Worm (Caenorhabditis elegans): Measurements from ENCODE around the gene nsy-7.
A peak's percentile ranks its signal among the peaks of the same experiment; 100 is the strongest.

nsy-7 gene

DNA sequence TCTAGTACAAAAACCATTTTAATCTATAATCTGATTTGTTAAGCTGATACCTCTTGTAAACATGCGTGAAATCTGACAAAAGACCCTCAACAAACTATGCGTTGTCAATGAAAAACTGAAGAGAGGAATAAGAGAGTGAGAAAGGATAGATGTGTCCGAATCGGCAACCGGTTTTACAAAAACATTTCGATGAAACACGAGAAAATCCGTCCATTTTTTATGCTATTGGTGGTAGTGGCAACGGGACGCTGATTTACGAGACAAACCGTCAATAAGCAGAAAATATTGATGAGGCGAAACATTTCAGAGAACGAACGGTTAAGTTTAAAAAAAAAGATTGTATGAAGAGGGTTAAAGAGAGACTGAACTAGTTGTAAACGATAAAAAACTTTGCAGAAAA is 44.4 kb downstream of the nsy-7 start (continued):
- TF ChIP-seq ztf-4 (tag; optimal IDR thresholded peaks at IDR 0.05): no peak

DNA sequence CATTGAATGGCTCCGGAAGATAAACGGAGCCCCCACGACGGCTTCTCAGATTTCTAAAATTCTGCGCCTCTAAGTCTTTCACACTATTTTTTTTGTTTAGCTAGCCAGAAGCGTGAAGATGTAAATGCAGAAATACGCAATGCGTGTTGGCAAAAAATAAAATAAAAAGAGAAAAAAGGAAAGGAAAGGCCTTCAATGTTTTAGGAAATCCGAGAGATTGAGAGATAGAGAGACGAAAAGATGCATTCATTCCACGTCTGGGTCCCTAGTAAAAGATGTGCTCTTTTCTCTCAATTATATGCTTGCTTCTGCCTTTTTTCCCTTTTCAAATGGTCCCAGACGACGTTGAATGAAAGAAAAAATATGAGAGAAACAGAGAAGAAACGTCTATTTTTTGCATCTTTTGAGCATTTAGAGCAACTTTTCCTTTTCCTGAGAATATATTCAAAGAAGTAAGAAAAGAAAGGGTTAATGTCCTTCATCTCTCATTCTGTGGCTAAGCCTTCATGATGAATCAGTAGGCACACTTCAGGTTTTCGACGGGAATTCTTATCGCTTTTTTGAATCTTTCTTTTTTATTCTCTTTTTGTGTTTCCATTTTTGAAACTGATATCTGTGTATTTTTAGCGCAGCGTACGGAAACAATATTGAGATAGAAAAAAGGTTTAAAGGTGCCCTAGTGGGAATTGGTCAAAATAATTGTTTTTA is 45.7 kb downstream of the nsy-7 start:
- TF ChIP-seq swsn-7 (tag; optimal IDR thresholded peaks at IDR 0.05) (peak; percentile 37), ztf-4 (tag; optimal IDR thresholded peaks at IDR 0.05) (no peak), efl-1 (optimal IDR thresholded peaks at IDR 0.05) (peak in 1 of 2 experiments; percentile 17), efl-1 (GFP tag; optimal IDR thresholded peaks at IDR 0.05 in 1 of 2) (peak in 1 of 2 experiments; percentile 75), ets-5 (GFP tag; IDR thresholded peaks at IDR 0.05) (no peak), jun-1 (tag; optimal IDR thresholded peaks at IDR 0.05) (no peak), nhr-237 (tag; optimal IDR thresholded peaks at IDR 0.05) (no peak), nhr-19 (GFP tag; conservative IDR thresholded peaks at IDR 0.05) (no peak), hlh-4 (tag; optimal IDR thresholded peaks at IDR 0.05) (no peak), snpc-4 (tag; optimal IDR thresholded peaks at IDR 0.05) (peak; percentile 7), dsc-1 (tag; optimal IDR thresholded peaks at IDR 0.05) (no peak), nhr-12 (tag; optimal IDR thresholded peaks at IDR 0.05) (no peak), ceh-82 (tag; optimal IDR thresholded peaks at IDR 0.05) (peak in 1 of 3 experiments; percentile 31), lin-35 (GFP tag; optimal IDR thresholded peaks at IDR 0.05) (no peak), nhr-47 (tag; optimal IDR thresholded peaks at IDR 0.05) (peak; percentile 25), isw-1 (GFP tag; IDR thresholded peaks at IDR 0.05) (peak; percentile 44), egl-13 (tag; optimal IDR thresholded peaks at IDR 0.05) (peak; percentile 49), fos-1 (tag; optimal IDR thresholded peaks at IDR 0.05) (no peak), sptf-1 (tag; optimal IDR thresholded peaks at IDR 0.05) (no peak), nhr-28 (tag; optimal IDR thresholded peaks at IDR 0.05) (no peak), ama-1 (optimal IDR thresholded peaks at IDR 0.05) (no peak), hlh-17 (GFP tag; optimal IDR thresholded peaks at IDR 0.05; ENCODE audit: borderline replicate concordance) (no peak), lsy-2 (tag; optimal IDR thresholded peaks at IDR 0.05) (peak in 1 of 2 experiments; percentile 48), tbx-2 (tag; optimal IDR thresholded peaks at IDR 0.05) (peak; percentile 36), nhr-85 (tag) (peak; percentile 71), unc-62 (GFP tag; optimal IDR thresholded peaks at IDR 0.05) (no peak), lin-14 (GFP tag; optimal IDR thresholded peaks at IDR 0.05) (peak; percentile 92), ceh-8 (GFP tag; optimal IDR thresholded peaks at IDR 0.05) (no peak), fkh-10 (GFP tag; optimal IDR thresholded peaks at IDR 0.05) (peak; percentile 89), nhr-71 (tag; optimal IDR thresholded peaks at IDR 0.05) (peak; percentile 61), tlp-1 (tag; optimal IDR thresholded peaks at IDR 0.05) (no peak), dpl-1 (GFP tag; optimal IDR thresholded peaks at IDR 0.05) (peak in 1 of 3 experiments; percentile 14), mdl-1 (tag; optimal IDR thresholded peaks at IDR 0.05) (no peak), lin-13 (GFP tag; optimal IDR thresholded peaks at IDR 0.05) (no peak), mef-2 (tag; optimal IDR thresholded peaks at IDR 0.05) (peak; percentile 23), nhr-11 (tag; optimal IDR thresholded peaks at IDR 0.05) (no peak), irx-1 (tag; optimal IDR thresholded peaks at IDR 0.05) (peak; percentile 73), mep-1 (tag; optimal IDR thresholded peaks at IDR 0.05) (no peak), unc-86 (tag; optimal IDR thresholded peaks at IDR 0.05) (peak; percentile 51), unc-98 (GFP tag; IDR thresholded peaks at IDR 0.05) (no peak), egl-27 (tag; optimal IDR thresholded peaks at IDR 0.05) (no peak), zip-4 (GFP tag; optimal IDR thresholded peaks at IDR 0.05) (no peak), pqm-1 (tag; optimal IDR thresholded peaks at IDR 0.05) (no peak), F16B12.6 (tag; optimal IDR thresholded peaks at IDR 0.05) (no peak), snu-23 (GFP tag; optimal IDR thresholded peaks at IDR 0.05) (peak; percentile 32), lir-3 (tag; optimal IDR thresholded peaks at IDR 0.05; ENCODE audit: poor library complexity) (no peak)
